Fruit fly (Drosophila melanogaster) whole organism, pupa: ENCODE results near the gene Zw.

Experiments
- CG12605 ChIP-seq: fragments of 200-800 bp; sonication (Bioruptor generic); IDR thresholded peaks from 2 replicates; pipeline ENCODE4 v1.3.6; 2022; ENCODE audit warnings: missing biosample characterization, missing genetic modification characterization
- CG17806 ChIP-seq: fragments of 200-800 bp; sonication (Bioruptor generic); optimal IDR thresholded peaks from 2 replicates; lab custom pipeline; 2018; ENCODE audit warnings: missing biosample characterization, mild to moderate bottlenecking, missing genetic modification characterization, moderate library complexity
- CG32121 ChIP-seq: fragments of 200-800 bp; sonication (Bioruptor generic); IDR thresholded peaks from 2 replicates; pipeline ENCODE4 v1.3.6; 2022; ENCODE audit warnings: missing biosample characterization, missing genetic modification characterization
- CG34367 ChIP-seq: fragments of 200-800 bp; sonication (Bioruptor generic); optimal IDR thresholded peaks from 2 replicates; lab custom pipeline; 2018; ENCODE audit warnings: missing biosample characterization, mild to moderate bottlenecking, missing genetic modification characterization
- CG4496 ChIP-seq: fragments of 200-800 bp; sonication (Bioruptor generic); IDR thresholded peaks from 3 replicates; pipeline ENCODE4 v1.3.6; 2022; ENCODE audit warnings: missing biosample characterization, missing genetic modification characterization
- CG8159 ChIP-seq: fragments of 200-800 bp; sonication (Bioruptor generic); optimal IDR thresholded peaks from 3 replicates; lab custom pipeline; 2018; ENCODE audit warnings: missing biosample characterization, mild to moderate bottlenecking, missing genetic modification characterization, moderate library complexity
- D1 ChIP-seq: fragments of 200-800 bp; sonication (Bioruptor generic); optimal IDR thresholded peaks from 2 replicates; lab custom pipeline; 2018; ENCODE audit warnings: missing biosample characterization, mild to moderate bottlenecking, missing genetic modification characterization, moderate library complexity
- EcR ChIP-seq: fragments of 200-800 bp; sonication (Bioruptor generic); optimal IDR thresholded peaks from 3 replicates; lab custom pipeline; 2019; ENCODE audit warnings: missing biosample characterization, missing genetic modification characterization, mild to moderate bottlenecking, moderate library complexity, missing genetic modification reagents
- Pif1A ChIP-seq: fragments of 200-800 bp; sonication (Bioruptor generic); optimal IDR thresholded peaks from 3 replicates; lab custom pipeline; 2016; ENCODE audit warnings: missing biosample characterization, missing genetic modification characterization
- Pif1B ChIP-seq: fragments of 200-800 bp; sonication (Bioruptor generic); optimal IDR thresholded peaks from 3 replicates; lab custom pipeline; 2016; ENCODE audit warnings: missing biosample characterization, missing genetic modification characterization
- fd96Ca ChIP-seq: fragments of 200-800 bp; sonication (Bioruptor generic); IDR thresholded peaks from 3 replicates; pipeline ENCODE4 v1.3.6; 2022; ENCODE audit warnings: missing biosample characterization, missing genetic modification characterization
- gl ChIP-seq: fragments of 200-800 bp; sonication (Bioruptor generic); optimal IDR thresholded peaks from 2 replicates; lab custom pipeline; 2018; ENCODE audit warnings: missing biosample characterization, mild to moderate bottlenecking, missing genetic modification characterization

dm6 chrX:19663859-19664728, 3.0 kb upstream of the Zw start, which contains the start of the genes CG14223 and Ssu72:
- TF ChIP-seq gl (tag; lab: Kevin White, UChicago) (no peak), Pif1A (GFP tag; lab: Kevin White, UChicago) (no peak), CG8159 (no peak), fd96Ca (GFP tag; lab: Robert Waterston, UW) (no peak), CG17806 (no peak), CG12605 (no peak), EcR (GFP tag; lab: Kevin White, UChicago) (no peak), Pif1B (GFP tag; lab: Kevin White, UChicago) (no peak), CG34367 (no peak), CG4496 (GFP tag; lab: Robert Waterston, UW) (no peak), D1 (tag; lab: Kevin White, UChicago) (no peak), CG32121 (no peak)
